Fruit fly (Drosophila melanogaster) whole organism, embryonic: Measurements from ENCODE around the gene SclA.

Experiments used
- Ada2b ChIP-seq: fragments of 200-800 bp; sonication (Bioruptor generic); IDR thresholded peaks from 2 replicates; pipeline ENCODE4 v1.3.6; 2022; ENCODE audit warnings: missing biosample characterization, missing genetic modification characterization
- B-H1 ChIP-seq: fragments of 200-800 bp; sonication (Bioruptor generic); IDR thresholded peaks from 3 replicates; pipeline ENCODE4 v1.3.6; 2022; ENCODE audit warnings: missing biosample characterization, missing genetic modification characterization
- Blimp-1 ChIP-seq: fragments of 200-800 bp; sonication (Bioruptor generic); optimal IDR thresholded peaks from 3 replicates; lab custom pipeline; 2018; ENCODE audit warnings: missing biosample characterization, missing genetic modification characterization, mild to moderate bottlenecking, moderate library complexity, missing genetic modification reagents
- CG10565 ChIP-seq: fragments of 200-800 bp; sonication (Bioruptor generic); optimal IDR thresholded peaks from 3 replicates; lab custom pipeline; 2016; ENCODE audit warnings: missing biosample characterization, mild to moderate bottlenecking, missing genetic modification characterization
- CG11456 ChIP-seq: fragments of 200-800 bp; sonication (Bioruptor generic); IDR thresholded peaks from 3 replicates; pipeline ENCODE4 v1.3.6; 2022; ENCODE audit warnings: missing biosample characterization, missing genetic modification characterization
- CG12104 ChIP-seq: fragments of 200-800 bp; sonication (Bioruptor generic); optimal IDR thresholded peaks from 3 replicates; lab custom pipeline; 2016; ENCODE audit warnings: missing biosample characterization, missing genetic modification characterization
- CG12155 ChIP-seq: fragments of 200-800 bp; sonication (Bioruptor generic); optimal IDR thresholded peaks from 3 replicates; lab custom pipeline; 2016; ENCODE audit warnings: missing biosample characterization, missing genetic modification characterization
- CG12236 ChIP-seq: fragments of 200-800 bp; sonication (Bioruptor generic); optimal IDR thresholded peaks from 2 replicates; lab custom pipeline; 2016; ENCODE audit warnings: missing biosample characterization, missing genetic modification characterization
- CG15011 ChIP-seq: fragments of 200-800 bp; sonication (Bioruptor generic); optimal IDR thresholded peaks from 3 replicates; lab custom pipeline; 2018; ENCODE audit warnings: missing biosample characterization, mild to moderate bottlenecking, missing genetic modification characterization
- CG15269 ChIP-seq: fragments of 200-800 bp; sonication (Bioruptor generic); optimal IDR thresholded peaks from 2 replicates; lab custom pipeline; 2018; ENCODE audit warnings: missing biosample characterization, mild to moderate bottlenecking, missing genetic modification characterization, moderate library complexity
- CG17359 ChIP-seq: fragments of 200-800 bp; sonication (Bioruptor generic); optimal IDR thresholded peaks from 3 replicates; lab custom pipeline; 2018; ENCODE audit warnings: missing biosample characterization, mild to moderate bottlenecking, missing genetic modification characterization, moderate library complexity
- CG17612 ChIP-seq: fragments of 200-800 bp; sonication (Bioruptor generic); IDR thresholded peaks from 2 replicates; pipeline ENCODE4 v1.3.6; 2022; ENCODE audit warnings: missing biosample characterization, missing genetic modification characterization
- CG18476 ChIP-seq: fragments of 200-800 bp; sonication (Bioruptor generic); optimal IDR thresholded peaks from 2 replicates; lab custom pipeline; 2016; ENCODE audit warnings: missing biosample characterization, mild to moderate bottlenecking, missing genetic modification characterization
- CG18764 ChIP-seq: fragments of 200-800 bp; sonication (Bioruptor generic); optimal IDR thresholded peaks from 3 replicates; lab custom pipeline; 2016; ENCODE audit warnings: missing biosample characterization, missing genetic modification characterization
- CG3065 ChIP-seq: fragments of 200-800 bp; sonication (Bioruptor generic); optimal IDR thresholded peaks from 2 replicates; lab custom pipeline; 2016; ENCODE audit warnings: missing biosample characterization, missing genetic modification characterization
- CG31365 ChIP-seq: fragments of 200-800 bp; sonication (Bioruptor generic); optimal IDR thresholded peaks from 2 replicates; lab custom pipeline; 2018; ENCODE audit warnings: missing biosample characterization, mild to moderate bottlenecking, missing genetic modification characterization
- CG31441 ChIP-seq: fragments of 200-800 bp; sonication (Bioruptor generic); IDR thresholded peaks from 2 replicates; pipeline ENCODE4 v1.3.6; 2022; ENCODE audit warnings: missing biosample characterization, missing genetic modification characterization
- CG3995 ChIP-seq: fragments of 200-800 bp; sonication (Bioruptor generic); optimal IDR thresholded peaks from 3 replicates; lab custom pipeline; 2016; ENCODE audit warnings: missing biosample characterization, missing genetic modification characterization
- CG8290 ChIP-seq, 3 experiments: fragments of 200-800 bp; sonication (Bioruptor generic); optimal IDR thresholded peaks; 2 replicates each; lab custom pipeline; 2016 to 2019; ENCODE audit warnings: missing biosample characterization in 3 of 3, missing genetic modification characterization in 3 of 3, mild to moderate bottlenecking in 2 of 3, moderate library complexity in 1 of 3
- CG9215 ChIP-seq: fragments of 200-800 bp; sonication (Bioruptor generic); IDR thresholded peaks from 2 replicates; pipeline ENCODE4 v1.3.6; 2022; ENCODE audit warnings: missing biosample characterization, missing genetic modification characterization
- CG9876 ChIP-seq: fragments of 200-800 bp; sonication (Bioruptor generic); optimal IDR thresholded peaks from 2 replicates; lab custom pipeline; 2016; ENCODE audit warnings: missing biosample characterization, missing genetic modification characterization
- Camta ChIP-seq: fragments of 200-800 bp; sonication (Bioruptor generic); optimal IDR thresholded peaks from 2 replicates; lab custom pipeline; 2016; ENCODE audit warnings: missing biosample characterization, missing genetic modification characterization
- Dbx ChIP-seq: fragments of 200-800 bp; sonication (Bioruptor generic); IDR thresholded peaks from 3 replicates; pipeline ENCODE4 v1.3.6; 2022; ENCODE audit warnings: missing biosample characterization, missing genetic modification characterization
- E2f2 ChIP-seq: fragments of 200-800 bp; sonication (Bioruptor generic); IDR thresholded peaks from 2 replicates; pipeline ENCODE4 v1.3.6; 2022; ENCODE audit warnings: missing biosample characterization, missing genetic modification characterization
- Ets65A ChIP-seq: fragments of 200-800 bp; sonication (Bioruptor generic); peaks from one replicate; lab custom pipeline; 2016; ENCODE audit warnings: missing biosample characterization, missing genetic modification characterization
- Hmr ChIP-seq: fragments of 200-800 bp; sonication (Bioruptor generic); optimal IDR thresholded peaks from 3 replicates; lab custom pipeline; 2017; ENCODE audit warnings: mild to moderate bottlenecking, missing biosample characterization, missing genetic modification reagents, missing genetic modification characterization
- Myb ChIP-seq: fragments of 200-800 bp; sonication (Bioruptor generic); optimal IDR thresholded peaks from 2 replicates; lab custom pipeline; 2016; ENCODE audit warnings: missing biosample characterization, missing genetic modification characterization
- Nf-YC ChIP-seq: fragments of 200-800 bp; optimal IDR thresholded peaks from 3 replicates; lab custom pipeline; 2019; ENCODE audit warnings: missing biosample characterization, mild to moderate bottlenecking, missing genetic modification characterization, moderate library complexity
- Sox100B ChIP-seq: fragments of 200-800 bp; sonication (Bioruptor generic); optimal IDR thresholded peaks from 3 replicates; lab custom pipeline; 2018; ENCODE audit warnings: missing biosample characterization, mild to moderate bottlenecking, missing genetic modification characterization
- Trl ChIP-seq, 3 experiments: fragments of >200 bp in 2 of 3; fragments of 200-800 bp in 1 of 3; sonication (Bioruptor generic) in 1 of 3; optimal IDR thresholded peaks; 2 replicates in 1 of 3; 3 replicates in 2 of 3; lab custom pipeline; 2016 to 2017; ENCODE audit warnings: missing biosample characterization in 1 of 3, missing genetic modification characterization in 1 of 3
- ase ChIP-seq: fragments of 200-800 bp; sonication (Bioruptor generic); IDR thresholded peaks from 3 replicates; pipeline ENCODE4 v1.3.6; 2022; ENCODE audit warnings: missing biosample characterization, missing genetic modification characterization
- bbx ChIP-seq: fragments of 200-800 bp; sonication (Bioruptor generic); IDR thresholded peaks from 2 replicates; pipeline ENCODE4 v1.3.6; 2022; ENCODE audit warnings: missing biosample characterization, missing genetic modification characterization; ENCODE audit not compliant: partially characterized antibody
- cas ChIP-seq: fragments of 200-800 bp; sonication (Bioruptor generic); IDR thresholded peaks from 2 replicates; pipeline ENCODE4 v1.3.6; 2022; ENCODE audit warnings: missing biosample characterization, missing genetic modification characterization
- dan ChIP-seq: fragments of 200-800 bp; sonication (Bioruptor generic); IDR thresholded peaks from 2 replicates; pipeline ENCODE4 v1.3.6; 2022; ENCODE audit warnings: missing biosample characterization, missing genetic modification characterization
- dysf ChIP-seq: fragments of 200-800 bp; sonication (Bioruptor generic); IDR thresholded peaks from 3 replicates; pipeline ENCODE4 v1.3.6; 2022; ENCODE audit warnings: missing biosample characterization, missing genetic modification characterization
- fd96Cb ChIP-seq: fragments of 200-800 bp; sonication (Bioruptor generic); optimal IDR thresholded peaks from 2 replicates; lab custom pipeline; 2018; ENCODE audit warnings: missing biosample characterization, mild to moderate bottlenecking, missing genetic modification characterization, moderate library complexity
- gce ChIP-seq: fragments of 200-800 bp; sonication (Bioruptor generic); IDR thresholded peaks from 3 replicates; pipeline ENCODE4 v1.3.6; 2022; ENCODE audit warnings: missing biosample characterization, missing genetic modification characterization
- gsb-n ChIP-seq: fragments of 200-800 bp; sonication (Bioruptor generic); optimal IDR thresholded peaks from 3 replicates; lab custom pipeline; 2018; ENCODE audit warnings: missing biosample characterization, mild to moderate bottlenecking, missing genetic modification characterization
- her ChIP-seq: fragments of 200-800 bp; sonication (Bioruptor generic); optimal IDR thresholded peaks from 2 replicates; lab custom pipeline; 2016; ENCODE audit warnings: missing biosample characterization, missing genetic modification characterization
- inv ChIP-seq: fragments of 200-800 bp; sonication (Bioruptor generic); IDR thresholded peaks from 2 replicates; pipeline ENCODE4 v1.3.6; 2022; ENCODE audit warnings: missing biosample characterization, missing genetic modification characterization; ENCODE audit not compliant: partially characterized antibody
- mld ChIP-seq: fragments of 200-800 bp; sonication (Bioruptor generic); IDR thresholded peaks from 3 replicates; pipeline ENCODE4 v1.3.6; 2022; ENCODE audit warnings: missing biosample characterization, missing genetic modification characterization; ENCODE audit not compliant: partially characterized antibody
- oc ChIP-seq: fragments of 200-800 bp; sonication (Bioruptor generic); optimal IDR thresholded peaks from 2 replicates; lab custom pipeline; 2018; ENCODE audit warnings: missing biosample characterization, mild to moderate bottlenecking, missing genetic modification characterization, moderate library complexity
- peb ChIP-seq: fragments of 200-800 bp; sonication (Bioruptor generic); IDR thresholded peaks from 2 replicates; pipeline ENCODE4 v1.3.6; 2022; ENCODE audit warnings: missing biosample characterization, missing genetic modification characterization
- pum ChIP-seq: fragments of 200-800 bp; sonication (Bioruptor generic); optimal IDR thresholded peaks from 2 replicates; lab custom pipeline; 2016; ENCODE audit warnings: missing biosample characterization, missing genetic modification characterization
- ranshi ChIP-seq: fragments of 200-800 bp; sonication (Bioruptor generic); IDR thresholded peaks from 2 replicates; pipeline ENCODE4 v1.3.6; 2022; ENCODE audit warnings: missing biosample characterization, missing genetic modification characterization
- schlank ChIP-seq: fragments of 200-800 bp; sonication (Bioruptor generic); optimal IDR thresholded peaks from 2 replicates; lab custom pipeline; 2018; ENCODE audit warnings: missing biosample characterization, mild to moderate bottlenecking, missing genetic modification characterization
- sim ChIP-seq: fragments of 200-800 bp; sonication (Bioruptor generic); IDR thresholded peaks from 2 replicates; pipeline ENCODE4 v1.3.6; 2022; ENCODE audit warnings: missing biosample characterization, missing genetic modification characterization
- tup ChIP-seq: fragments of 200-800 bp; sonication (Bioruptor generic); optimal IDR thresholded peaks from 2 replicates; lab custom pipeline; 2016; ENCODE audit warnings: missing biosample characterization, mild to moderate bottlenecking, missing genetic modification characterization, moderate library complexity

The SclA gene

dm6 chr2L:16816750-16817087, 21.1 kb upstream of the SclA start (continued):
- TF ChIP-seq CG3995 (no peak), CG10565 (GFP tag; lab: Kevin White, UChicago) (no peak), gsb-n (tag; lab: Kevin White, UChicago) (no peak)

dm6 chr2L:16817421-16818101, 20.2 kb upstream of the SclA start:
- TF ChIP-seq oc (tag; lab: Kevin White, UChicago) (no peak), CG3065 (no peak), CG12155 (GFP tag; lab: Kevin White, UChicago) (no peak), Ada2b (GFP tag; lab: Robert Waterston, UW) (no peak), dan (GFP tag; lab: Robert Waterston, UW) (no peak), CG12236 (GFP tag; lab: Kevin White, UChicago) (no peak), Camta (GFP tag; lab: Kevin White, UChicago) (peak; percentile 3), fd96Cb (tag; lab: Kevin White, UChicago) (no peak), CG15269 (peak; percentile 49), CG15011 (GFP tag; lab: Kevin White, UChicago) (no peak), cas (GFP tag; lab: Robert Waterston, UW) (no peak), peb (GFP tag; lab: Robert Waterston, UW) (no peak), schlank (tag; lab: Kevin White, UChicago) (no peak), CG9215 (GFP tag; lab: Robert Waterston, UW) (no peak), CG18476 (no peak), sim (GFP tag; lab: Robert Waterston, UW) (no peak), pum (GFP tag; lab: Kevin White, UChicago) (no peak), Dbx (GFP tag; lab: Robert Waterston, UW) (peak; percentile 63; the same call in 2 of the 3 replicates), CG8290 (GFP tag; optimal IDR thresholded peaks at IDR 0.05; lab: Kevin White, UChicago) (no peak), CG8290 (tag; optimal IDR thresholded peaks at IDR 0.05; lab: Kevin White, UChicago) (peak in 1 of 2 experiments; percentile 42), Sox100B (GFP tag; lab: Kevin White, UChicago) (no peak), ase (GFP tag; lab: Robert Waterston, UW) (no peak), gce (GFP tag; lab: Robert Waterston, UW) (no peak), tup (GFP tag; lab: Kevin White, UChicago) (peak; percentile 21), E2f2 (no peak), CG18764 (GFP tag; lab: Kevin White, UChicago) (no peak), CG17359 (tag; lab: Kevin White, UChicago) (no peak), Myb (GFP tag; lab: Kevin White, UChicago) (peak; percentile 2), Trl (optimal IDR thresholded peaks at IDR 0.05; lab: Kevin White, UChicago) (peak; percentile 30 to 37), Trl (GFP tag; optimal IDR thresholded peaks at IDR 0.05; lab: Kevin White, UChicago) (no peak), CG17612 (no peak), her (GFP tag; lab: Kevin White, UChicago) (peak; percentile 13), CG31365 (no peak), CG11456 (GFP tag; lab: Robert Waterston, UW) (no peak), Nf-YC (no peak), Ets65A (peak; percentile 94), ranshi (GFP tag; lab: Robert Waterston, UW) (peak; percentile 13; the same call in 1 of the 2 replicates), CG12104 (GFP tag; lab: Kevin White, UChicago) (no peak), mld (GFP tag; lab: Robert Waterston, UW) (no peak), inv (GFP tag; lab: Robert Waterston, UW) (no peak), bbx (GFP tag; lab: Robert Waterston, UW) (no peak), Hmr (GFP tag; lab: Kevin White, UChicago) (peak; percentile 34), B-H1 (no peak; the same call in 2 of the 3 replicates), dysf (GFP tag; lab: Robert Waterston, UW) (peak; percentile 59; the same call in 2 of the 3 replicates), CG9876 (GFP tag; lab: Kevin White, UChicago) (no peak), CG31441 (GFP tag; lab: Robert Waterston, UW) (0 out of 2 replicates have a peak, but pooled peaks have one; percentile 15), Blimp-1 (no peak)
